Fruit fly (Drosophila melanogaster) whole organism, adult: ENCODE data around the gene Tim17a1.

ENCODE experiments used
- CG11617 ChIP-seq: fragments of 200-800 bp; sonication (Bioruptor generic); optimal IDR thresholded peaks from 2 replicates; lab custom pipeline; 2017; ENCODE audit warnings: mild to moderate bottlenecking, missing biosample characterization, missing genetic modification reagents, missing genetic modification characterization
- CG12768 ChIP-seq: fragments of 200-800 bp; sonication (Bioruptor generic); optimal IDR thresholded peaks from 2 replicates; lab custom pipeline; 2017; ENCODE audit warnings: missing biosample characterization, missing genetic modification characterization, mild to moderate bottlenecking, moderate library complexity, missing genetic modification reagents
- CG14711 ChIP-seq: fragments of 200-800 bp; sonication (Bioruptor generic); optimal IDR thresholded peaks from 2 replicates; lab custom pipeline; 2018; ENCODE audit warnings: missing biosample characterization, mild to moderate bottlenecking, missing genetic modification characterization, moderate library complexity
- CG1620 ChIP-seq: fragments of 200-800 bp; sonication (Bioruptor generic); optimal IDR thresholded peaks from 2 replicates; lab custom pipeline; 2016; ENCODE audit warnings: missing biosample characterization, missing genetic modification characterization
- CG33017 ChIP-seq: fragments of 200-800 bp; sonication (Bioruptor generic); optimal IDR thresholded peaks from 2 replicates; lab custom pipeline; 2018; ENCODE audit warnings: missing biosample characterization, mild to moderate bottlenecking, missing genetic modification characterization, moderate library complexity
- CG5204 ChIP-seq: fragments of 200-800 bp; sonication (Bioruptor generic); optimal IDR thresholded peaks from 2 replicates; lab custom pipeline; 2016; ENCODE audit warnings: missing biosample characterization, missing genetic modification characterization
- CG7045 ChIP-seq: fragments of 200-800 bp; sonication (Bioruptor generic); optimal IDR thresholded peaks from 2 replicates; lab custom pipeline; 2017; ENCODE audit warnings: missing biosample characterization, mild to moderate bottlenecking, missing genetic modification characterization
- CG7101 ChIP-seq: fragments of 200-800 bp; sonication (Bioruptor generic); optimal IDR thresholded peaks from 2 replicates; lab custom pipeline; 2018; ENCODE audit warnings: missing biosample characterization, mild to moderate bottlenecking, missing genetic modification characterization, moderate library complexity
- Clk ChIP-seq: fragments of 200-800 bp; sonication (Bioruptor generic); optimal IDR thresholded peaks from 2 replicates; lab custom pipeline; 2017; ENCODE audit warnings: missing biosample characterization, missing genetic modification characterization
- Crg-1 ChIP-seq: fragments of 200-800 bp; sonication (Bioruptor generic); optimal IDR thresholded peaks from 2 replicates; lab custom pipeline; 2016; ENCODE audit warnings: missing biosample characterization, missing genetic modification characterization
- Hr96 ChIP-seq: fragments of 200-800 bp; sonication (Bioruptor generic); optimal IDR thresholded peaks from 2 replicates; lab custom pipeline; 2016; ENCODE audit warnings: missing biosample characterization, missing genetic modification characterization
- Mnt ChIP-seq: fragments of 200-800 bp; sonication (Bioruptor generic); optimal IDR thresholded peaks from 2 replicates; lab custom pipeline; 2016; ENCODE audit warnings: missing biosample characterization, mild to moderate bottlenecking, missing genetic modification characterization
- bab1 ChIP-seq: fragments of 200-800 bp; sonication (Bioruptor generic); optimal IDR thresholded peaks from 3 replicates; lab custom pipeline; 2019; ENCODE audit warnings: missing biosample characterization, mild to moderate bottlenecking, missing genetic modification characterization, moderate library complexity
- cic ChIP-seq: fragments of 200-800 bp; sonication (Bioruptor generic); optimal IDR thresholded peaks from 2 replicates; lab custom pipeline; 2017; ENCODE audit warnings: missing biosample characterization, mild to moderate bottlenecking, missing genetic modification characterization, moderate library complexity
- cnc ChIP-seq, 2 experiments: fragments of >200 bp; optimal IDR thresholded peaks; 2 replicates each; lab custom pipeline; 2017
- kay ChIP-seq: fragments of 200-800 bp; sonication (Bioruptor generic); peaks from one replicate; lab custom pipeline; 2016; ENCODE audit warnings: missing biosample characterization, missing genetic modification characterization, borderline replicate concordance
- ovo ChIP-seq: fragments of 200-800 bp; sonication (Bioruptor generic); optimal IDR thresholded peaks from 2 replicates; lab custom pipeline; 2016; ENCODE audit warnings: missing biosample characterization, missing genetic modification characterization
- pad ChIP-seq: fragments of 200-800 bp; sonication (Bioruptor generic); optimal IDR thresholded peaks from 3 replicates; lab custom pipeline; 2017; ENCODE audit warnings: missing biosample characterization, missing genetic modification characterization, mild to moderate bottlenecking, moderate library complexity, missing genetic modification reagents
- tj ChIP-seq: fragments of 200-800 bp; sonication (Bioruptor generic); optimal IDR thresholded peaks from 3 replicates; lab custom pipeline; 2017; ENCODE audit warnings: missing biosample characterization, mild to moderate bottlenecking, missing genetic modification characterization, moderate library complexity
- toe ChIP-seq: fragments of 200-800 bp; sonication (Bioruptor generic); optimal IDR thresholded peaks from 2 replicates; lab custom pipeline; 2016; ENCODE audit warnings: missing biosample characterization, missing genetic modification characterization

The Tim17a1 gene

dm6 chr3R:12326855-12327254 is 37.6 kb downstream of the Tim17a1 start:
- TF ChIP-seq CG12768 (no peak), Mnt (GFP tag; lab: Kevin White, UChicago) (no peak), CG14711 (tag; lab: Kevin White, UChicago) (no peak), cic (GFP tag; lab: Kevin White, UChicago) (no peak), Hr96 (GFP tag; lab: Kevin White, UChicago) (no peak), CG11617 (GFP tag; lab: Kevin White, UChicago) (no peak), kay (GFP tag; lab: Kevin White, UChicago) (no peak), CG1620 (GFP tag; lab: Kevin White, UChicago) (no peak), CG7045 (GFP tag; lab: Kevin White, UChicago) (no peak), Crg-1 (GFP tag; lab: Kevin White, UChicago) (no peak), CG33017 (tag; lab: Kevin White, UChicago) (no peak), toe (GFP tag; lab: Kevin White, UChicago) (no peak), Clk (GFP tag; lab: Kevin White, UChicago) (no peak)

dm6 chr3R:12323221-12323620 is 41.3 kb downstream of the Tim17a1 start, which contains the start of gene CG10013:
CG10013 (plus strand) TSS chr3R:12323521.
- TF ChIP-seq CG11617 (GFP tag; lab: Kevin White, UChicago) (no peak), bab1 (GFP tag; lab: Kevin White, UChicago) (no peak), CG14711 (tag; lab: Kevin White, UChicago) (no peak), CG7101 (tag; lab: Kevin White, UChicago) (no peak), CG1620 (GFP tag; lab: Kevin White, UChicago) (no peak), tj (GFP tag; lab: Kevin White, UChicago) (no peak), pad (GFP tag; lab: Kevin White, UChicago) (no peak), Hr96 (GFP tag; lab: Kevin White, UChicago) (no peak), CG5204 (GFP tag; lab: Kevin White, UChicago) (no peak), cic (GFP tag; lab: Kevin White, UChicago) (no peak), CG33017 (tag; lab: Kevin White, UChicago) (no peak), Clk (GFP tag; lab: Kevin White, UChicago) (no peak), ovo (no peak), Crg-1 (GFP tag; lab: Kevin White, UChicago) (no peak)

- TF ChIP-seq CG11617 (GFP tag; lab: Kevin White, UChicago): no peak
- no peak for TF ChIP-seq CG7101 (tag; lab: Kevin White, UChicago)
- no peak for TF ChIP-seq ovo
- TF ChIP-seq CG12768: no peak
- TF ChIP-seq cic (GFP tag; lab: Kevin White, UChicago): no peak
- no peak for TF ChIP-seq bab1 (GFP tag; lab: Kevin White, UChicago)
- no peak for TF ChIP-seq CG1620 (GFP tag; lab: Kevin White, UChicago)
- no peak for TF ChIP-seq tj (GFP tag; lab: Kevin White, UChicago)
- no peak for TF ChIP-seq Mnt (GFP tag; lab: Kevin White, UChicago)
- TF ChIP-seq CG7045 (GFP tag; lab: Kevin White, UChicago): no peak
- no peak for TF ChIP-seq Hr96 (GFP tag; lab: Kevin White, UChicago)
Observed at dm6 chr3R:12317325-12317724, 47.2 kb downstream of the Tim17a1 start.

dm6 chr3R:12316420-12316819 is 48.1 kb downstream of the Tim17a1 start:
- TF ChIP-seq pad (GFP tag; lab: Kevin White, UChicago) (no peak), CG12768 (no peak), bab1 (GFP tag; lab: Kevin White, UChicago) (no peak), Hr96 (GFP tag; lab: Kevin White, UChicago) (no peak), CG1620 (GFP tag; lab: Kevin White, UChicago) (no peak), kay (GFP tag; lab: Kevin White, UChicago) (no peak), ovo (no peak), CG7045 (GFP tag; lab: Kevin White, UChicago) (no peak), toe (GFP tag; lab: Kevin White, UChicago) (no peak), CG7101 (tag; lab: Kevin White, UChicago) (no peak), tj (GFP tag; lab: Kevin White, UChicago) (no peak), CG14711 (tag; lab: Kevin White, UChicago) (no peak), Mnt (GFP tag; lab: Kevin White, UChicago) (no peak), Crg-1 (GFP tag; lab: Kevin White, UChicago) (no peak)

- TF ChIP-seq bab1 (GFP tag; lab: Kevin White, UChicago) (no peak), cic (GFP tag; lab: Kevin White, UChicago) (no peak), CG12768 (no peak), toe (GFP tag; lab: Kevin White, UChicago) (no peak), Crg-1 (GFP tag; lab: Kevin White, UChicago) (no peak), Clk (GFP tag; lab: Kevin White, UChicago) (no peak), CG7045 (GFP tag; lab: Kevin White, UChicago) (no peak), Mnt (GFP tag; lab: Kevin White, UChicago) (no peak), cnc (optimal IDR thresholded peaks at IDR 0.05; lab: Kevin White, UChicago) (no peak), kay (GFP tag; lab: Kevin White, UChicago) (no peak), CG14711 (tag; lab: Kevin White, UChicago) (no peak)
Observed at dm6 chr3R:12315455-12315854, 49.0 kb downstream of the Tim17a1 start.

dm6 chr3R:12314236-12314635 is 50.2 kb downstream of the Tim17a1 start:
- no peak for TF ChIP-seq bab1 (GFP tag; lab: Kevin White, UChicago)
- TF ChIP-seq cnc (optimal IDR thresholded peaks at IDR 0.05; lab: Kevin White, UChicago): no peak
- TF ChIP-seq CG14711 (tag; lab: Kevin White, UChicago): no peak
- no peak for TF ChIP-seq cic (GFP tag; lab: Kevin White, UChicago)
- TF ChIP-seq Crg-1 (GFP tag; lab: Kevin White, UChicago): no peak
- no peak for TF ChIP-seq CG1620 (GFP tag; lab: Kevin White, UChicago)
- TF ChIP-seq CG7045 (GFP tag; lab: Kevin White, UChicago): no peak
